Fruit fly (Drosophila melanogaster) whole organism, embryonic: ENCODE results near the gene CG2120.
A peak's percentile ranks its signal among the peaks of the same experiment; 100 is the strongest.

Source experiments
- Atf3 ChIP-seq: fragments of 200-800 bp; sonication (Bioruptor generic); optimal IDR thresholded peaks from 3 replicates; lab custom pipeline; 2016; ENCODE audit warnings: missing biosample characterization, missing genetic modification characterization
- Bteb2 ChIP-seq: fragments of 200-800 bp; sonication (Bioruptor generic); optimal IDR thresholded peaks from 2 replicates; lab custom pipeline; 2016; ENCODE audit warnings: missing biosample characterization, missing genetic modification characterization
- CG10147 ChIP-seq: fragments of 200-800 bp; sonication (Bioruptor generic); optimal IDR thresholded peaks from 2 replicates; lab custom pipeline; 2019; ENCODE audit warnings: missing biosample characterization, mild to moderate bottlenecking, missing genetic modification characterization, moderate library complexity
- CG10654 ChIP-seq: fragments of 200-800 bp; sonication (Bioruptor generic); optimal IDR thresholded peaks from 2 replicates; lab custom pipeline; 2016; ENCODE audit warnings: missing biosample characterization, missing genetic modification characterization
- CG11723 ChIP-seq: fragments of 200-800 bp; sonication (Bioruptor generic); optimal IDR thresholded peaks from 2 replicates; lab custom pipeline; 2017; ENCODE audit warnings: missing biosample characterization, mild to moderate bottlenecking, missing genetic modification characterization
- CG12155 ChIP-seq: fragments of 200-800 bp; sonication (Bioruptor generic); optimal IDR thresholded peaks from 3 replicates; lab custom pipeline; 2016; ENCODE audit warnings: missing biosample characterization, missing genetic modification characterization
- CG12744 ChIP-seq: fragments of 200-800 bp; sonication (Bioruptor generic); optimal IDR thresholded peaks from 2 replicates; lab custom pipeline; 2016; ENCODE audit warnings: missing biosample characterization, missing genetic modification characterization
- CG14050 ChIP-seq: fragments of 200-800 bp; sonication (Bioruptor generic); IDR thresholded peaks from 3 replicates; pipeline ENCODE4 v1.3.6; 2022; ENCODE audit warnings: missing biosample characterization, missing genetic modification characterization
- CG14667 ChIP-seq: fragments of 200-800 bp; sonication (Bioruptor generic); IDR thresholded peaks from 2 replicates; pipeline ENCODE4 v1.3.6; 2022; ENCODE audit warnings: missing biosample characterization, missing genetic modification characterization
- CG1529 ChIP-seq: fragments of 200-800 bp; sonication (Bioruptor generic); optimal IDR thresholded peaks from 3 replicates; lab custom pipeline; 2018; ENCODE audit warnings: missing biosample characterization, missing genetic modification characterization
- CG17328 ChIP-seq: fragments of 200-800 bp; sonication (Bioruptor generic); IDR thresholded peaks from 2 replicates; pipeline ENCODE4 v1.3.6; 2022; ENCODE audit warnings: missing biosample characterization, missing genetic modification characterization
- CG18619 ChIP-seq: fragments of 200-800 bp; sonication (Bioruptor generic); optimal IDR thresholded peaks from 3 replicates; lab custom pipeline; 2017; ENCODE audit warnings: missing biosample characterization, mild to moderate bottlenecking, missing genetic modification characterization
- CG32767 ChIP-seq: fragments of 200-800 bp; sonication (Bioruptor generic); IDR thresholded peaks from 2 replicates; pipeline ENCODE4 v1.3.6; 2022; ENCODE audit warnings: missing biosample characterization, missing genetic modification characterization
- CG4282 ChIP-seq: fragments of 200-800 bp; sonication (Bioruptor generic); optimal IDR thresholded peaks from 2 replicates; lab custom pipeline; 2016; ENCODE audit warnings: missing biosample characterization, missing genetic modification characterization
- CG5953 ChIP-seq: fragments of 200-800 bp; sonication (Bioruptor generic); IDR thresholded peaks from 2 replicates; pipeline ENCODE4 v1.3.6; 2022; ENCODE audit warnings: missing biosample characterization, missing genetic modification characterization
- CG7786 ChIP-seq: fragments of 200-800 bp; sonication (Bioruptor generic); optimal IDR thresholded peaks from 2 replicates; lab custom pipeline; 2016; ENCODE audit warnings: missing biosample characterization, missing genetic modification characterization
- CG7928 ChIP-seq: fragments of 200-800 bp; sonication (Bioruptor generic); optimal IDR thresholded peaks from 2 replicates; lab custom pipeline; 2017; ENCODE audit warnings: missing biosample characterization, mild to moderate bottlenecking, missing genetic modification characterization
- CG8765 ChIP-seq: fragments of 200-800 bp; sonication (Bioruptor generic); IDR thresholded peaks from 2 replicates; pipeline ENCODE4 v1.3.6; 2022; ENCODE audit warnings: missing biosample characterization, missing genetic modification characterization
- Chrac-16 ChIP-seq: fragments of 200-800 bp; sonication (Bioruptor generic); optimal IDR thresholded peaks from 3 replicates; lab custom pipeline; 2016; ENCODE audit warnings: missing biosample characterization, missing genetic modification characterization
- Dbx ChIP-seq: fragments of 200-800 bp; sonication (Bioruptor generic); IDR thresholded peaks from 3 replicates; pipeline ENCODE4 v1.3.6; 2022; ENCODE audit warnings: missing biosample characterization, missing genetic modification characterization
- Deaf1 ChIP-seq: fragments of 200-800 bp; optimal IDR thresholded peaks from 3 replicates; lab custom pipeline; 2019; ENCODE audit warnings: missing biosample characterization, mild to moderate bottlenecking, missing genetic modification characterization, moderate library complexity
- Dek ChIP-seq: fragments of 200-800 bp; sonication (Bioruptor generic); optimal IDR thresholded peaks from 3 replicates; lab custom pipeline; 2019; ENCODE audit warnings: missing biosample characterization, mild to moderate bottlenecking, missing genetic modification characterization, moderate library complexity
- Eip74EF ChIP-seq, 2 experiments: fragments of 200-800 bp in 1 of 2; fragments of >200 bp in 1 of 2; sonication (Bioruptor generic) in 1 of 2; optimal IDR thresholded peaks; 2 replicates each; lab custom pipeline; 2017 to 2019; ENCODE audit warnings: missing biosample characterization in 2 of 2, missing genetic modification characterization in 2 of 2, mild to moderate bottlenecking in 1 of 2, moderate library complexity in 1 of 2
- Hey ChIP-seq: fragments of 200-800 bp; sonication (Bioruptor generic); optimal IDR thresholded peaks from 3 replicates; lab custom pipeline; 2018; ENCODE audit warnings: missing biosample characterization, mild to moderate bottlenecking, missing genetic modification characterization
- Hr39 ChIP-seq: fragments of >200 bp; optimal IDR thresholded peaks from 2 replicates; lab custom pipeline; 2017
- Jarid2 ChIP-seq: fragments of 200-800 bp; sonication (Bioruptor generic); optimal IDR thresholded peaks from 3 replicates; lab custom pipeline; 2017; ENCODE audit warnings: mild to moderate bottlenecking, missing biosample characterization, missing genetic modification reagents, missing genetic modification characterization
- Lim3 ChIP-seq: fragments of 200-800 bp; sonication (Bioruptor generic); IDR thresholded peaks from 2 replicates; pipeline ENCODE4 v1.3.6; 2022; ENCODE audit warnings: missing biosample characterization, missing genetic modification characterization
- Med ChIP-seq: fragments of 200-800 bp; sonication (Bioruptor generic); peaks from one replicate; lab custom pipeline; 2016; ENCODE audit warnings: missing biosample characterization, missing genetic modification characterization, mild to moderate bottlenecking, inconsistent platforms, moderate library complexity
- Mes4 ChIP-seq: fragments of 200-800 bp; sonication (Bioruptor generic); optimal IDR thresholded peaks from 2 replicates; lab custom pipeline; 2016; ENCODE audit warnings: missing biosample characterization, missing genetic modification characterization
- Oli ChIP-seq: fragments of 200-800 bp; sonication (Bioruptor generic); optimal IDR thresholded peaks from 2 replicates; lab custom pipeline; 2018; ENCODE audit warnings: missing biosample characterization, mild to moderate bottlenecking, missing genetic modification characterization, moderate library complexity
- Poxn ChIP-seq: fragments of 200-800 bp; sonication (Bioruptor generic); IDR thresholded peaks from 2 replicates; pipeline ENCODE4 v1.3.6; 2022; ENCODE audit warnings: missing biosample characterization, missing genetic modification characterization
- Xbp1 ChIP-seq: fragments of 200-800 bp; sonication (Bioruptor generic); optimal IDR thresholded peaks from 3 replicates; lab custom pipeline; 2016; ENCODE audit warnings: missing biosample characterization, mild to moderate bottlenecking, missing genetic modification characterization
- al ChIP-seq: fragments of 200-800 bp; sonication (Bioruptor generic); IDR thresholded peaks from 2 replicates; pipeline ENCODE4 v1.3.6; 2022; ENCODE audit warnings: missing biosample characterization, missing genetic modification characterization
- amos ChIP-seq: fragments of 200-800 bp; sonication (Bioruptor generic); IDR thresholded peaks from 2 replicates; pipeline ENCODE4 v1.3.6; 2022; ENCODE audit warnings: missing biosample characterization, missing genetic modification characterization; ENCODE audit not compliant: partially characterized antibody
- bcd ChIP-seq: fragments of 200-800 bp; sonication (Bioruptor generic); optimal IDR thresholded peaks from 2 replicates; lab custom pipeline; 2017; ENCODE audit warnings: missing biosample characterization, mild to moderate bottlenecking, missing genetic modification characterization
- crol ChIP-seq: fragments of 200-800 bp; sonication (Bioruptor generic); IDR thresholded peaks from 2 replicates; pipeline ENCODE4 v1.3.6; 2022; ENCODE audit warnings: missing biosample characterization, missing genetic modification characterization
- dm ChIP-seq: fragments of 200-800 bp; sonication (Bioruptor generic); optimal IDR thresholded peaks from 3 replicates; lab custom pipeline; 2016; ENCODE audit warnings: missing biosample characterization, missing genetic modification characterization
- dpn ChIP-seq, 2 experiments: fragments of 200-800 bp; sonication (Bioruptor generic); optimal IDR thresholded peaks; 3 replicates each; lab custom pipeline; 2016; ENCODE audit warnings: missing biosample characterization in 2 of 2, missing genetic modification characterization in 2 of 2
- ewg ChIP-seq: fragments of 200-800 bp; sonication (Bioruptor generic); optimal IDR thresholded peaks from 3 replicates; lab custom pipeline; 2017; ENCODE audit warnings: mild to moderate bottlenecking, missing biosample characterization, missing genetic modification reagents, missing genetic modification characterization
- fd64A ChIP-seq: fragments of 200-800 bp; sonication (Bioruptor generic); optimal IDR thresholded peaks from 3 replicates; lab custom pipeline; 2018; ENCODE audit warnings: missing biosample characterization, mild to moderate bottlenecking, missing genetic modification characterization
- jumu ChIP-seq: fragments of 200-800 bp; sonication (Bioruptor generic); optimal IDR thresholded peaks from 3 replicates; lab custom pipeline; 2016; ENCODE audit warnings: missing biosample characterization, missing genetic modification characterization
- kay ChIP-seq: fragments of 200-800 bp; sonication (Bioruptor generic); optimal IDR thresholded peaks from 2 replicates; lab custom pipeline; 2016; ENCODE audit warnings: missing biosample characterization, missing genetic modification characterization
- nmo ChIP-seq: fragments of 200-800 bp; sonication (Bioruptor generic); optimal IDR thresholded peaks from 2 replicates; lab custom pipeline; 2018; ENCODE audit warnings: missing biosample characterization, mild to moderate bottlenecking, missing genetic modification characterization, moderate library complexity
- org-1 ChIP-seq: fragments of 200-800 bp; sonication (Bioruptor generic); optimal IDR thresholded peaks from 2 replicates; lab custom pipeline; 2017; ENCODE audit warnings: missing biosample characterization, missing genetic modification characterization
- p53 ChIP-seq: fragments of 200-800 bp; sonication (Bioruptor generic); optimal IDR thresholded peaks from 2 replicates; lab custom pipeline; 2016; ENCODE audit warnings: missing biosample characterization, missing genetic modification characterization
- sens-2 ChIP-seq: fragments of 200-800 bp; sonication (Bioruptor generic); IDR thresholded peaks from 2 replicates; pipeline ENCODE4 v1.3.6; 2022; ENCODE audit warnings: missing biosample characterization, missing genetic modification characterization
- so ChIP-seq: fragments of 200-800 bp; sonication (Bioruptor generic); IDR thresholded peaks from 3 replicates; pipeline ENCODE4 v1.3.6; 2022; ENCODE audit warnings: missing biosample characterization, missing genetic modification characterization
- sob ChIP-seq: fragments of 200-800 bp; sonication (Bioruptor generic); IDR thresholded peaks from 2 replicates; pipeline ENCODE4 v1.3.6; 2022; ENCODE audit warnings: missing biosample characterization, missing genetic modification characterization
- tna ChIP-seq: fragments of 200-800 bp; sonication (Bioruptor generic); IDR thresholded peaks from 2 replicates; pipeline ENCODE4 v1.3.6; 2022; ENCODE audit warnings: missing biosample characterization, missing genetic modification characterization; ENCODE audit not compliant: partially characterized antibody
- ttk ChIP-seq: fragments of 200-800 bp; sonication (Bioruptor generic); IDR thresholded peaks from 2 replicates; pipeline ENCODE4 v2.1.2; 2022; ENCODE audit warnings: missing biosample characterization, missing genetic modification characterization
- tup ChIP-seq: fragments of 200-800 bp; sonication (Bioruptor generic); optimal IDR thresholded peaks from 2 replicates; lab custom pipeline; 2016; ENCODE audit warnings: missing biosample characterization, mild to moderate bottlenecking, missing genetic modification characterization, moderate library complexity
- vvl ChIP-seq: fragments of 200-800 bp; sonication (Bioruptor generic); IDR thresholded peaks from 2 replicates; pipeline ENCODE4 v1.3.6; 2022; ENCODE audit warnings: missing biosample characterization, missing genetic modification characterization

The CG2120 gene

DNA sequence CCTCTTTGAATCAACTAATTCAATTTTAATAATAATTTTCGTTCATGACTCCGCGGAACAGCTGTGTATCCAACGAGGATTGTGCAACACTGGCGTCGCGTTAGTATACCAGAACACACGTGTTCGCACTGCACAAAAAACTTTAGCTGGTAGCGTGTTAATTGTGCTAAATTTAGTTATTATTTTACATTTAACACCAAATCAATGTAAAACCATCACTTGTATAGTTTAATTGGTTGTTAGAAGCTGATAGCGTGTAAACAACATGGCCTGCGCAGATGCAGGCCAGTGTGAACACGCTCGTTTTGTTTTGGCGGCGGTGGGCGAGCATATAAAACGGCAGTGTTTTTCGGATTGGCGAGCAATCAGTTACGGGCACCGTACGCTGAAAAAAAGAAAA, 21.7 kb downstream of the CG2120 start, which contains the start of the genes Traf6 and GIIIspla2 (continued):
- peak; percentile 67 for TF ChIP-seq Dek (tag; lab: Kevin White, UChicago)
- peak; percentile 77 for TF ChIP-seq dm (GFP tag; lab: Kevin White, UChicago)
- TF ChIP-seq Deaf1 (tag; lab: Kevin White, UChicago), result peak; percentile 77
- peak; percentile 84 for TF ChIP-seq CG32767
- TF ChIP-seq kay (GFP tag; lab: Kevin White, UChicago), result peak; percentile 19
- TF ChIP-seq sens-2 (GFP tag; lab: Robert Waterston, UW), result no peak
- peak; percentile 66 for TF ChIP-seq CG10147 (GFP tag; lab: Kevin White, UChicago)
- peak; percentile 29; the same call in 1 of the 2 replicates for TF ChIP-seq CG8765
- peak; percentile 72 for TF ChIP-seq CG14050
- no peak for TF ChIP-seq Eip74EF (GFP tag; optimal IDR thresholded peaks at IDR 0.05; lab: Kevin White, UChicago)
- no peak for TF ChIP-seq crol
- peak; percentile 28 for TF ChIP-seq CG7928
- TF ChIP-seq Med (GFP tag; lab: Kevin White, UChicago), result peak; percentile 96
- peak; percentile 60 for TF ChIP-seq Chrac-16 (GFP tag; lab: Kevin White, UChicago)
- peak; percentile 31 for TF ChIP-seq Mes4 (GFP tag; lab: Kevin White, UChicago)
- peak; percentile 85 for TF ChIP-seq sob
- TF ChIP-seq amos (GFP tag; lab: Robert Waterston, UW), result no peak
- TF ChIP-seq tup, result peak; percentile 40
- peak; percentile 71 to 72 for TF ChIP-seq dpn (GFP tag; optimal IDR thresholded peaks at IDR 0.05; lab: Kevin White, UChicago)
- peak; percentile 62 for TF ChIP-seq org-1 (GFP tag; lab: Kevin White, UChicago)
- peak; percentile 48 for TF ChIP-seq Jarid2 (GFP tag; lab: Kevin White, UChicago)
- peak; percentile 75 for TF ChIP-seq Xbp1 (GFP tag; lab: Kevin White, UChicago)
- peak; percentile 70 for TF ChIP-seq Bteb2 (GFP tag; lab: Kevin White, UChicago)
- no peak for TF ChIP-seq CG11723 (GFP tag; lab: Kevin White, UChicago)
- no peak for TF ChIP-seq CG1529 (GFP tag; lab: Kevin White, UChicago)
- peak; percentile 61; the same call in 1 of the 2 replicates for TF ChIP-seq CG5953
- TF ChIP-seq CG12744 (GFP tag; lab: Kevin White, UChicago), result peak; percentile 14
- peak; percentile 72 for TF ChIP-seq bcd (GFP tag; lab: Kevin White, UChicago)
- peak; percentile 73 for TF ChIP-seq al (GFP tag; lab: Robert Waterston, UW)
- peak; percentile 70 for TF ChIP-seq Oli
- TF ChIP-seq nmo (GFP tag; lab: Kevin White, UChicago), result peak; percentile 83
- TF ChIP-seq Poxn (GFP tag; lab: Robert Waterston, UW), result peak; percentile 29; the same call in 1 of the 2 replicates
- no peak for TF ChIP-seq CG4282 (GFP tag; lab: Kevin White, UChicago)
- peak; percentile 74 for TF ChIP-seq jumu (GFP tag; lab: Kevin White, UChicago)
- peak; percentile 72 for TF ChIP-seq CG17328
- TF ChIP-seq Lim3, result no peak
- TF ChIP-seq CG12155, result peak; percentile 77
- TF ChIP-seq CG18619 (GFP tag; lab: Kevin White, UChicago), result peak; percentile 71
- TF ChIP-seq CG10654 (GFP tag; lab: Kevin White, UChicago), result peak; percentile 55
- no peak for TF ChIP-seq tna (GFP tag; lab: Robert Waterston, UW)
- no peak for TF ChIP-seq Hr39 (lab: Kevin White, UChicago)
- peak; percentile 72 for TF ChIP-seq CG7786 (GFP tag; lab: Kevin White, UChicago)
- TF ChIP-seq p53 (GFP tag; lab: Kevin White, UChicago), result peak; percentile 40
- peak; percentile 61 for TF ChIP-seq ttk (GFP tag; lab: Robert Waterston, UW)
- TF ChIP-seq vvl, result peak; percentile 82
- TF ChIP-seq Hey (tag; lab: Kevin White, UChicago), result peak; percentile 61
- peak; percentile 33 for TF ChIP-seq fd64A (GFP tag; lab: Kevin White, UChicago)
- TF ChIP-seq ewg (GFP tag; lab: Kevin White, UChicago), result peak; percentile 75
- peak; percentile 66 for TF ChIP-seq CG14667 (GFP tag; lab: Robert Waterston, UW)
- TF ChIP-seq Dbx (GFP tag; lab: Robert Waterston, UW), result peak; percentile 81
- TF ChIP-seq Atf3 (GFP tag; lab: Kevin White, UChicago), result peak; percentile 60
- TF ChIP-seq so (GFP tag; lab: Robert Waterston, UW), result peak; percentile 77; the same call in 2 of the 3 replicates
